Worm (Caenorhabditis elegans): ENCODE results near the gene sre-54.
A peak's percentile ranks its signal among the peaks of the same experiment; 100 is the strongest.

The sre-54 gene

ce11 chrII:12362262-12362661 is 29.5 kb downstream of the sre-54 start (continued):
- TF ChIP-seq Y53G8AR.9 (GFP tag; conservative IDR thresholded peaks at IDR 0.05) (no peak), lin-54 (GFP tag; optimal IDR thresholded peaks at IDR 0.05) (no peak), athp-1 (tag; optimal IDR thresholded peaks at IDR 0.05) (no peak), ets-4 (GFP tag; optimal IDR thresholded peaks at IDR 0.05) (no peak), mes-4 (tag; optimal IDR thresholded peaks at IDR 0.05) (no peak), snpc-1.3 (tag; optimal IDR thresholded peaks at IDR 0.05; ENCODE audit: insufficient read depth) (no peak), lin-35 (GFP tag; optimal IDR thresholded peaks at IDR 0.05) (no peak), ztf-18 (tag; optimal IDR thresholded peaks at IDR 0.05) (no peak), lin-26 (GFP tag; IDR thresholded peaks at IDR 0.05) (peak; percentile 58; the same call in 1 of the 2 replicates), ceh-100 (GFP tag; IDR thresholded peaks at IDR 0.05) (no peak), egl-44 (GFP tag; IDR thresholded peaks at IDR 0.05) (no peak), bed-2 (GFP tag; IDR thresholded peaks at IDR 0.05) (no peak), F23B12.7 (tag; optimal IDR thresholded peaks at IDR 0.05; ENCODE audit: insufficient read depth) (peak; percentile 56), nhr-179 (tag; optimal IDR thresholded peaks at IDR 0.05) (no peak), let-526 (GFP tag; IDR thresholded peaks at IDR 0.05) (no peak), dox-1 (GFP tag; IDR thresholded peaks at IDR 0.05) (peak; percentile 38; the same call in 1 of the 2 replicates), sea-2 (GFP tag; IDR thresholded peaks at IDR 0.05) (no peak), C17E4.6 (GFP tag; IDR thresholded peaks at IDR 0.05) (no peak), F10E7.11 (tag; optimal IDR thresholded peaks at IDR 0.05) (no peak), nfya-1 (tag; optimal IDR thresholded peaks at IDR 0.05; ENCODE audit: borderline replicate concordance, insufficient read depth) (no peak), snpc-3.4 (tag; optimal IDR thresholded peaks at IDR 0.05) (no peak), mcd-1 (GFP tag; IDR thresholded peaks at IDR 0.05) (no peak), die-1 (tag; optimal IDR thresholded peaks at IDR 0.05) (peak; percentile 71), F49E8.2 (tag; optimal IDR thresholded peaks at IDR 0.05; ENCODE audit: insufficient read depth) (peak; percentile 19), tlf-1 (GFP tag; optimal IDR thresholded peaks at IDR 0.05) (no peak), ama-1 (optimal IDR thresholded peaks at IDR 0.05) (no peak), ama-1 (GFP tag; optimal IDR thresholded peaks at IDR 0.05) (no peak), rcor-1 (GFP tag; IDR thresholded peaks at IDR 0.05) (0 out of 2 replicates have a peak, but pooled peaks have one; percentile 30), fkh-3 (tag; optimal IDR thresholded peaks at IDR 0.05) (no peak), lir-1 (GFP tag; conservative IDR thresholded peaks at IDR 0.05) (no peak), ceh-91 (GFP tag; IDR thresholded peaks at IDR 0.05) (no peak), unc-62 (GFP tag; optimal IDR thresholded peaks at IDR 0.05) (no peak)

ce11 chrII:12369202-12369601 is 36.5 kb downstream of the sre-54 start:
- TF ChIP-seq nhr-27 (tag; optimal IDR thresholded peaks at IDR 0.05) (no peak), snpc-1.1 (tag; optimal IDR thresholded peaks at IDR 0.05; ENCODE audit: insufficient read depth) (no peak), let-526 (GFP tag; IDR thresholded peaks at IDR 0.05) (no peak), ekl-4 (GFP tag; IDR thresholded peaks at IDR 0.05) (no peak), zfh-2 (GFP tag; conservative IDR thresholded peaks at IDR 0.05) (peak; percentile 94), lir-1 (GFP tag; conservative IDR thresholded peaks at IDR 0.05) (no peak), mes-4 (tag; optimal IDR thresholded peaks at IDR 0.05) (no peak), mel-28 (tag; optimal IDR thresholded peaks at IDR 0.05; ENCODE audit: borderline replicate concordance) (no peak), xnd-1 (tag; optimal IDR thresholded peaks at IDR 0.05) (no peak), nhr-120 (GFP tag; IDR thresholded peaks at IDR 0.05) (no peak), egrh-3 (GFP tag; IDR thresholded peaks at IDR 0.05) (peak; percentile 55; the same call in 1 of the 2 replicates), madf-8 (GFP tag; conservative IDR thresholded peaks at IDR 0.05) (no peak), dox-1 (GFP tag; IDR thresholded peaks at IDR 0.05) (no peak), lsl-1 (GFP tag; optimal IDR thresholded peaks at IDR 0.05) (no peak), pha-4 (tag; optimal IDR thresholded peaks at IDR 0.05) (no peak), Y95B8A.8 (GFP tag; IDR thresholded peaks at IDR 0.05) (no peak), ztf-18 (tag; optimal IDR thresholded peaks at IDR 0.05) (no peak), cebp-1 (GFP tag; IDR thresholded peaks at IDR 0.05) (no peak), cebp-1 (tag; optimal IDR thresholded peaks at IDR 0.05) (peak; percentile 9), ceh-58 (GFP tag; IDR thresholded peaks at IDR 0.05) (no peak), C06A6.2 (GFP tag; conservative IDR thresholded peaks at IDR 0.05) (no peak), cebp-2 (GFP tag; IDR thresholded peaks at IDR 0.05) (no peak)
